Worm (Caenorhabditis elegans) whole organism, dauer: ENCODE results near the gene K08B12.1.

Experiments used
- unc-62 ChIP-seq: sonication (generic microtip); optimal IDR thresholded peaks from 2 replicates; lab custom pipeline; 2017; ENCODE audit warnings: missing biosample characterization, missing genetic modification reagents, missing genetic modification characterization

Gene K08B12.1

ce11 chrV:6244631-6245030 is 14.5 kb upstream of the K08B12.1 start:
- TF ChIP-seq unc-62, result no peak

DNA sequence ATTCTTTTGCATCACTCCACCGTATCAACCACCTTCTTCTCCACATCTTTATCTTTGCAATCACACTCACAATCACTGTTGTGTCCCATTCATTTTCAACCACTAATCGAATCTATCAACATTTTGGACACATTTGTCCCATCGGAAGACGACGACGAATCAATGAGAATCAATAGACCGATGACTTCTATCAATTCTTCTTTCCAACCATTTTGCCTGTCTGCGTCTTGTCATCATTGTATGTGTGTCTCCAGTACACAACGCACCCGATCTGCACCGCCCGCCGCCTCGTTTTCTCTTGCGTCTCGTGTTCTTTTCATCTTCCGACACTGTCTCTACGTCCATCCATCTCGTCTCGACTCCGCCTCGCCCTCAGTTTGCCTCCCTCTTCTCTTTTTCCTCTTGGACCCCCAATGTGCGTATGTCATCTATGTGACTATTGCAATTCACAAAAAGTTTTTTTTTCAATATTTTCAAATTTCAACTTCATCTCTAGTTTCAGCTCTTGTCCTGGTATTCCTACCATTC is 12.6 kb upstream of the K08B12.1 start, which contains the start of gene dmd-7:
TSS of gene dmd-7 (plus strand) at position 478 of the 528 bp plus-strand sequence.
- no peak for TF ChIP-seq unc-62

DNA sequence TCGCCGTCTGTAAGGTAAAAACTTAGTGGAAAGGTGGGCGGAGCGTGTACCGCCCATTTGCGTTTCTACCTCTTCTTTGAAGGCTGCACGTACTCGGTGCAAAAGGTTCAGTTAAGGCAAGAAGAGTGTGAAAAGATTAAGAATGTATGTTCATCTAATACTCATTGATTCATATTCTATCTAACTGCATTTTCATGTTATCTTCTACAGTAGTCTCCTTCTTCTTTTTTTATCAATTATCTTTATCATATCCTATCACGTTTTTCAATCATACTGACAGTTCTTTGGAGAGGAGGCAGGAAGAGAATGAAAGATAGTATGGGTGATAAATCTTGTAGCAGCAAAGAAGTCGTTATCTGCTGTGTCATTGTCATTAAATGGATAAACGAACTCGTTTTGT is 11.8 kb upstream of the K08B12.1 start:
- TF ChIP-seq unc-62, result no peak

DNA sequence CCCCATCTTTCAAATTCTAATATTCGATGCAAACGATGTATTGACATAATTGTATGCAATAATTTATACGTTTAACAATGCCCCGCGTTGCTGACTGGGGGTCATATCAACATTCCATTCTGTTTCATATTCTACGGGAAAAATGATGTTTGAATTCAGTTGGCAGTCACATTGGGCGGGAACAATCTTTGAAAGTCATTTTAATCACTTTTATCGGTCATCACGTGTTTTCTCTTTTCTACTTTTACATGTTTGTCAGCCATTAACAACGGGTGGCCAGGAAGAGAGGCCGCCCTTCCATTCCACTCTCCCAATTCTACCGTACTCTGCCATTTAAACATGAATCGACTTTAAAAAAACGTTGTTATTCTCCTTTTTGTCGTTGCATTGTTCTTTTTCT is 10.5 kb upstream of the K08B12.1 start:
- TF ChIP-seq unc-62, result no peak

ce11 chrV:6249135-6249534 is 10.0 kb upstream of the K08B12.1 start:
- TF ChIP-seq unc-62, result no peak

DNA sequence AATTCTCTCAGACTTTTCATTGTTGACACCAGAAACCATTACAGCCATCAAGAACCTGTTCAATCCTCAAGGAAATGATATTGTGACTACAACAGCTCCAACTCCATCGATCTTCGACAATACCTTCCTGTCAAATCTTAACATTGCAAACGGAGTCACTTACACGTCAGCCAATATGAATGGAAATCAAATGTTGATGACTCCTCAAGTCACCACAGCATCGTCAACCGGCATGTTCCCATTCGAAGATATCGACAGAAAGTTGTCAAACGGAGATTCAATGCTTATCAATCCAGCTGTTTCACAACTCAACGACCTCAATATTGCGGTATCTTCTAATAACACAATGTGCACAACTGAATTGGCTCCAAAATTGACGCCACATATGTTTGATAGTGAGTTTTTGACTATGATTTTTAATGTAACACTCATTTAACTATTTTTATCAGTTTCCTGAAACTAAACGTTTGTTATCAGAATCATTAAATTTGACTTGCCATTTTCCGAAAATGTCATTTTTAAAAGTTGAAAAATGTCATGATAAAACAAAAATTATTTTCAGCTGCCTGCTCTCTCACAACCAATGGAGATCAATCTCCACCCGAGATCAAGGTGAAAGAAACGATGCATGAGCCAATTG is 8.1 kb upstream of the K08B12.1 start:
- no peak for TF ChIP-seq unc-62

DNA sequence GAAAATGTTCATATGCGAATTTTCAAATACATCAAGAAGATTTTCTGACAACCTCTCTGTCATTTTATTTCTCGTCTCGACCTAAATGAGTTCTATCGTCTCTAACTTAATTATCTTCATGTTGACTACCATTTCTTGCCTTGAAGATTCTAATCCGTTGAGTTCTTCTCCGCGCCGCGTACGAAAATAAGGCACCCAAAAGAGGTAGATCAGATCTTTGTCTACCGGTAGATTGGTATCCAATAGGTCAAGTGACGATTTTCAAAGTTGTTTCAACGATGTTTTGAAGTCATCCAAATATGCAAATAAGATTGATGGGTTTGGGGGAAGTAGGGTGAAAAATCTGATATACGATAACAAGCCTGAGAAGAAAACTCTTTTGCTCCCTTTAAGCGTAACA is 5.2 kb upstream of the K08B12.1 start:
- no peak for TF ChIP-seq unc-62

DNA sequence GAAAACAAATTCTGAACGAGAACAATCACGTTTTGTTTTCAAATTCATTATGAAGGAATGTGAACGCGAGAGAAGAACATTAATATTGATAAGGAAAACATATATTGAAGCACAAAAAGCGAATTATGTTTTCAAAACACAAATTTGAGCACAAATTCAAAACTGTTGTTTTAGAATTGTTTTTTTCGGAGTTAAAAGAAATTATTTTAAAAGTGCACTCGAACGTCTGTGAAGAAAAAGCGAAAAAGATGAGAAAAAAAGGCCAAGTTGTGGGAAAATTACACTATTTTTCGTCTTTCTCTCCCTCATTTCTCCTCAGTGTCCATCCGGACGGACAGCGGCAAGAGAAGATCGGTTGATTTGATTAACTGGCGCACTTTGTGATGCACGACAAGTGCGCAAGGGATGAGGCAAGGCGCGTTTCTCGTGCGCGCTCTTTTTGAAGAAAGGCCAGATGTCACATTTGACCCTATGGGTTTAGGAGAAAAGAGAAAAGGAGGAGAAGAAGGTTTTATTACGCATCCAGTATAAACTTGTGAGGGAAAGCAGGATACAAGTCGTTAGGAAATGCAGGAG is 8.2 kb downstream of the K08B12.1 start, which contains the start of gene mrck-1:
TSS of gene mrck-1 (minus strand) at position 51 of the 576 bp plus-strand sequence.
- no peak for TF ChIP-seq unc-62

ce11 chrV:6267978-6268377 is 8.8 kb downstream of the K08B12.1 start:
- no peak for TF ChIP-seq unc-62

DNA sequence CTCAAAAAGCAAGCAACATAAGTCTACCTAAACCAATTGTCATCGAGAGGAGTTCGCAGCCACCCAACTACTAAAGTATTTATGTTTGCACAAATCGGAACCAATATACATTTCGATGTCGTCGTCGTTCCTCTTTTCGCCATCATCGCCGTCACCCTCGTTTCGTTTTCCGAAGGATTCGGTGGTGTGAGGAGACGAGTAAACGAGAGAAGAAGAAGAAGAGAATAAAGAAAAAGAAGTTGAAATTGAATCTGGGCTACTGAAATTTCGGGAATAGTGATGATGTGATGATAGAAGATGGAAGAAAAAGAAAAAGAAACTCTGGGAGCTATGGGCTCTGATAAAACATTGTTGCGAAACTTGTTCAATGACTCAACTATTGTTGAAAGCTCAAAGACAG is 9.4 kb downstream of the K08B12.1 start:
- TF ChIP-seq unc-62, result no peak

DNA sequence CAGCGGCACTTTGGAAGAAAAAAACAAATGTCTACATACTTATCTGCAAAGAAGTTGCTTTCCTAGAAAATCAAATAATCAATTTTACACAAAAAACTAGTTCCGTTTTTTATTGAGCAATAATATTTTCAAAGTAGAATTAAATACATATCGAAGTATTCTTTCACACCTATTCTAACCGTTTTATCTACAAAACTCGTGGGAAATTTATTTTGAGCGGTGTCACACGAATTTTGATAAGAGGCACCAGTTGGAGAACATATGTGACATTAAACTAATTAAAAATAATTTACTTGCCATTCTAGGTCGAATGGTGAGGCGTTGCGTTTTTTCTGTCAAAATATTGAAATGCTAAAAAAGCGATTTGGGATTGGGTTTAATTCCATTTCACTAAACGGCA is 9.8 kb downstream of the K08B12.1 start:
- TF ChIP-seq unc-62, result no peak

- TF ChIP-seq unc-62, result no peak
Observed at ce11 chrV:6270097-6270496, 10.9 kb downstream of the K08B12.1 start.

DNA sequence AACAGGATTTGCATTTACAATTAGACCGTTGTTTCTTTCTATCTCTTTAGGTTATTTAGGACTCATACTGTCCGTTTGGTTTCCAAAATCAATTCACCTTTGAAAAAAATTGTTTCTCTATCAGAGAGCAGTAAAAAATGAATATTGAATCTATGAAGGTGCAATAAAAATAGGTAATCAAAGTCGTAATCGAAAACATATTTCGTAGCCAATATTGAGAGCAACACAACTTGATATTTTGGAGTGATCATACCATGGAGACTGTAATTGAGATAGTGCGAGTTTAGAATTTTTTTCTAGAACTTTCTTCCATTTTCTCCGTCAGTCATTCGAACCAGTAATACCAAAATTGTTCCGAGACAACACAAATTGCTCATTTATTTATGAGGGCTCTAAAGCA is 11.4 kb downstream of the K08B12.1 start, which contains the start of gene F31F7.2:
TSS of gene F31F7.2 (plus strand) at position 301 of the 400 bp plus-strand sequence.
- no peak for TF ChIP-seq unc-62

DNA sequence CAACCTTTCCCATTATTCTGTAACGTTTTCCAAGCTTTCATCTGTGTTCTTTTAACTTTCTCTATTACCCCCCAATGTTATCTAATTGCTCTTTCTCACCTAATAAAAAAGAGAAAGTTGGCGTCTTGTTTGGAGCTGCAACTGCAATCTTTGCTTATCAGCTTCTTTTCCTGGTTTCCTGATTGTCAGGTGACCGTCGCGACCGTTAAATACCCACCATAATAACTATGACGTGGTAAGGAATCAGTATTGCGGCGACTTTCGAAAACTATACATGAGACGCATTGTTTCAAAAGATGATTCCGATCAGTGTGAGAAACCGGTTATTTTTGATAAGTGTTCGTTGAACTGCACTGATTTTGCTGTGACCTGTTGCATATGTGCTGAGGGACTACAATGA is 16.0 kb downstream of the K08B12.1 start:
- no peak for TF ChIP-seq unc-62

ce11 chrV:6276205-6276604 is 17.0 kb downstream of the K08B12.1 start, which contains the start of gene F31F7.1:
F31F7.1 (plus strand) TSS chrV:6276439.
- TF ChIP-seq unc-62, result no peak

ce11 chrV:6277178-6277834 is 18.1 kb downstream of the K08B12.1 start:
- TF ChIP-seq unc-62, result no peak
